Worm (Caenorhabditis elegans): Measurements from ENCODE around the gene pals-21.

DNA sequence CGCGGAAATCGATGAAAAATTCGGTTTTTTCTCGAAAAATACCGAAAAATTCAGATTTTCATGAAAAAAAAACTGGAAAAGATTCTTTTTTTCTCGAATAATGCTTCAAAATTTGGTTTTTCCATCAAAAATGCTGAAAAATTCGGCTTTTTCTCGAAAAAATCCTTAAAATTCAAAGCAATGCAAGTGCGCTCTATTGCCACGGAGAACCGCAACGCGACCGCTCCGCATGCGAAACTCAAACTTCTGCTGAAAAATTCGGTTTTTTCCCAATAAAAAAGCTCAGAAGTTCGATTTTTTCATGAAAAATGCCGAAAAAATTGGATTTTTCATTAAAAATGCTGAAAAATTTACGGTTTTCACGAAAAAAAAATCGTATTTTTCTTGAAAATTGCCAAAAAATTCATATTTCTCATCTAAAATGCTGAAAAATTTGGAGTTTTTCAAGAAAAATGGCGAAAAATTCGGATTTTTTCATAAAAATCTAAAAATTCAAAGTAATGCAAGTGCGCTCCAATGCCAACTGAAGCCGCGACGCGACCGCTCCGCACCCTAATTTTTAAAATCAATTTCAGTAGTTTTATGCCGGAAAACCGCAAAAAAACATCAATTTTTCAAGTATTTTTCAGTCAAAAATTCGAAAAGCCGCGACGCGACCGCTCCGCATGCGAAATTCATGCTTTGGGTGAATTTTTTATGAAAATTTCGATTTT is 32.8 kb upstream of the pals-21 start:
- TF ChIP-seq daf-12 (tag; optimal IDR thresholded peaks at IDR 0.05) (no peak), nhr-76 (tag; optimal IDR thresholded peaks at IDR 0.05) (no peak), fkh-10 (GFP tag; optimal IDR thresholded peaks at IDR 0.05) (no peak), lin-15B (tag; optimal IDR thresholded peaks at IDR 0.05) (no peak), ZK546.5 (tag; optimal IDR thresholded peaks at IDR 0.05) (no peak), ceh-82 (tag; optimal IDR thresholded peaks at IDR 0.05) (no peak), skn-1 (tag; optimal IDR thresholded peaks at IDR 0.05) (no peak), nhr-12 (tag; optimal IDR thresholded peaks at IDR 0.05) (no peak), ama-1 (optimal IDR thresholded peaks at IDR 0.05) (no peak), pha-4 (tag; optimal IDR thresholded peaks at IDR 0.05) (no peak), ztf-11 (tag; optimal IDR thresholded peaks at IDR 0.05) (no peak), R02D3.7 (tag; optimal IDR thresholded peaks at IDR 0.05) (no peak)
